Worm (Caenorhabditis elegans) whole organism, young adult: ENCODE results near the gene nas-10.

Experiments used
- B0019.2 ChIP-seq: fragments of 200-800 bp; sonication (Bioruptor generic); conservative IDR thresholded peaks from 2 replicates; pipeline ENCODE4 v1.3.6; 2022; ENCODE audit warnings: missing genetic modification reagents, missing genetic modification characterization, missing compliant biosample characterization
- C06A6.2 ChIP-seq: fragments of 200-800 bp; sonication (Bioruptor generic); conservative IDR thresholded peaks from 2 replicates; pipeline ENCODE4 v1.3.6; 2022; ENCODE audit warnings: missing genetic modification characterization, missing compliant biosample characterization
- C17E4.6 ChIP-seq: fragments of 200-800 bp; sonication (Bioruptor generic); IDR thresholded peaks from 2 replicates; pipeline ENCODE4 v1.3.6; 2022; ENCODE audit warnings: missing genetic modification reagents, missing genetic modification characterization, missing compliant biosample characterization
- F23B12.7 ChIP-seq: sonication (generic microtip); optimal IDR thresholded peaks from 2 replicates; lab custom pipeline; 2017; ENCODE audit warnings: missing genetic modification characterization, mild to moderate bottlenecking, missing compliant biosample characterization, antibody characterized with exemption, moderate library complexity; ENCODE audit not compliant: insufficient read depth
- F33H1.4 ChIP-seq: fragments of 200-800 bp; sonication (Bioruptor generic); IDR thresholded peaks from 2 replicates; pipeline ENCODE4 v1.3.6; 2022; ENCODE audit warnings: missing genetic modification reagents, missing genetic modification characterization, missing compliant biosample characterization
- F49E8.2 ChIP-seq: sonication (generic microtip); optimal IDR thresholded peaks from 3 replicates; lab custom pipeline; 2017; ENCODE audit warnings: missing genetic modification characterization, mild to moderate bottlenecking, missing compliant biosample characterization, antibody characterized with exemption, moderate library complexity; ENCODE audit not compliant: insufficient read depth
- F52B5.7 ChIP-seq: sonication (generic microtip); optimal IDR thresholded peaks from 2 replicates; lab custom pipeline; 2016; ENCODE audit warnings: mild to moderate bottlenecking, missing genetic modification characterization, missing compliant biosample characterization
- F57C9.4 ChIP-seq: sonication (generic microtip); optimal IDR thresholded peaks from 2 replicates; lab custom pipeline; 2017; ENCODE audit warnings: mild to moderate bottlenecking, missing genetic modification characterization, missing compliant biosample characterization
- K11D2.4 ChIP-seq: fragments of 200-800 bp; sonication (Bioruptor generic); IDR thresholded peaks from 2 replicates; pipeline ENCODE4 v1.3.6; 2022; ENCODE audit warnings: missing genetic modification reagents, missing genetic modification characterization, missing compliant biosample characterization
- Y56A3A.18 ChIP-seq: fragments of 200-800 bp; sonication (Bioruptor generic); IDR thresholded peaks from 2 replicates; pipeline ENCODE4 v1.3.6; 2022; ENCODE audit warnings: missing genetic modification reagents, missing genetic modification characterization, missing compliant biosample characterization
- Y79H2A.3 ChIP-seq: fragments of 200-800 bp; sonication (Bioruptor generic); conservative IDR thresholded peaks from 2 replicates; pipeline ENCODE4 v1.3.6; 2022; ENCODE audit warnings: missing genetic modification reagents, missing genetic modification characterization, missing compliant biosample characterization
- Y95B8A.8 ChIP-seq: fragments of 200-800 bp; sonication (Bioruptor generic); IDR thresholded peaks from 2 replicates; pipeline ENCODE4 v1.3.6; 2022; ENCODE audit warnings: missing genetic modification reagents, missing genetic modification characterization, missing compliant biosample characterization
- ama-1 ChIP-seq, 3 experiments: fragments of 150-350 bp in 1 of 3; sonication (generic microtip) in 2 of 3; optimal IDR thresholded peaks; 2 replicates each; lab custom pipeline; 2014 to 2018; ENCODE audit warnings: missing biosample characterization in 2 of 3, missing genetic modification characterization in 2 of 3, missing genetic modification reagents in 2 of 3
- aptf-2 ChIP-seq: fragments of 200-800 bp; sonication (Bioruptor generic); conservative IDR thresholded peaks from 2 replicates; pipeline ENCODE4 v1.3.6; 2022; ENCODE audit warnings: missing genetic modification reagents, missing genetic modification characterization, missing compliant biosample characterization
- atf-7 ChIP-seq: sonication (generic microtip); optimal IDR thresholded peaks from 2 replicates; lab custom pipeline; 2017; ENCODE audit warnings: mild to moderate bottlenecking, missing genetic modification characterization, missing compliant biosample characterization
- attf-3 ChIP-seq: fragments of 200-800 bp; sonication (Bioruptor generic); conservative IDR thresholded peaks from 2 replicates; pipeline ENCODE4 v1.3.6; 2022; ENCODE audit warnings: missing genetic modification reagents, missing genetic modification characterization, missing compliant biosample characterization
- ccch-3 ChIP-seq: fragments of 200-800 bp; sonication (Bioruptor generic); optimal IDR thresholded peaks from 2 replicates; lab custom pipeline; 2018; ENCODE audit warnings: mild to moderate bottlenecking, missing genetic modification characterization, missing compliant biosample characterization
- ceh-27 ChIP-seq: fragments of 200-800 bp; sonication (Bioruptor generic); optimal IDR thresholded peaks from 2 replicates; lab custom pipeline; 2018; ENCODE audit warnings: mild to moderate bottlenecking, missing genetic modification characterization, moderate library complexity, missing compliant biosample characterization
- ceh-79 ChIP-seq: sonication (generic microtip); optimal IDR thresholded peaks from 2 replicates; lab custom pipeline; 2017; ENCODE audit warnings: mild to moderate bottlenecking, missing genetic modification characterization, missing compliant biosample characterization
- dpl-1 ChIP-seq: fragments of 150-350 bp; optimal IDR thresholded peaks from 2 replicates; lab custom pipeline; 2014; ENCODE audit warnings: missing biosample characterization, missing genetic modification reagents, missing genetic modification characterization
- egrh-3 ChIP-seq: fragments of 200-800 bp; sonication (Bioruptor generic); IDR thresholded peaks from 2 replicates; pipeline ENCODE4 v1.3.6; 2022; ENCODE audit warnings: missing genetic modification reagents, missing genetic modification characterization, missing compliant biosample characterization
- him-1 ChIP-seq: sonication (generic microtip); optimal IDR thresholded peaks from 2 replicates; lab custom pipeline; 2016; ENCODE audit warnings: missing genotype, missing genetic modification reagents, missing genetic modification characterization, missing compliant biosample characterization
- lsl-1 ChIP-seq: fragments of 200-800 bp; sonication (Bioruptor generic); optimal IDR thresholded peaks from 2 replicates; lab custom pipeline; 2018; ENCODE audit warnings: mild to moderate bottlenecking, missing genetic modification characterization, moderate library complexity, missing compliant biosample characterization
- lsy-27 ChIP-seq: sonication (generic microtip); optimal IDR thresholded peaks from 2 replicates; lab custom pipeline; 2017; ENCODE audit warnings: missing genetic modification characterization, mild to moderate bottlenecking, missing compliant biosample characterization, antibody characterized with exemption, missing genotype, borderline replicate concordance; ENCODE audit not compliant: insufficient read depth
- madf-3 ChIP-seq: fragments of 200-800 bp; sonication (Bioruptor generic); IDR thresholded peaks from 2 replicates; pipeline ENCODE4 v1.3.6; 2022; ENCODE audit warnings: missing genetic modification reagents, missing genetic modification characterization, missing compliant biosample characterization
- madf-6 ChIP-seq: fragments of 200-800 bp; sonication (Bioruptor generic); IDR thresholded peaks from 2 replicates; pipeline ENCODE4 v1.3.6; 2022; ENCODE audit warnings: missing genetic modification reagents, missing genetic modification characterization, missing compliant biosample characterization
- madf-8 ChIP-seq: fragments of 200-800 bp; sonication (Bioruptor generic); conservative IDR thresholded peaks from 2 replicates; pipeline ENCODE4 v1.3.6; 2022; ENCODE audit warnings: missing genetic modification reagents, missing genetic modification characterization, missing compliant biosample characterization
- mel-28 ChIP-seq: sonication (generic microtip); optimal IDR thresholded peaks from 2 replicates; lab custom pipeline; 2016; ENCODE audit warnings: borderline replicate concordance, mild to moderate bottlenecking, missing genetic modification characterization, missing compliant biosample characterization
- mxl-1 ChIP-seq: sonication (generic microtip); optimal IDR thresholded peaks from 2 replicates; lab custom pipeline; 2016; ENCODE audit warnings: missing genetic modification characterization, missing compliant biosample characterization
- nfya-1 ChIP-seq: sonication (generic microtip); optimal IDR thresholded peaks from 2 replicates; lab custom pipeline; 2017; ENCODE audit warnings: antibody characterized with exemption, missing compliant biosample characterization, missing genetic modification characterization, borderline replicate concordance; ENCODE audit not compliant: insufficient read depth
- nfyb-1 ChIP-seq: fragments of 200-800 bp; sonication (Bioruptor generic); IDR thresholded peaks from 2 replicates; pipeline ENCODE4 v1.3.6; 2022; ENCODE audit warnings: missing genetic modification reagents, missing genetic modification characterization, missing compliant biosample characterization
- nhr-27 ChIP-seq: fragments of 200-800 bp; sonication (Bioruptor generic); optimal IDR thresholded peaks from 2 replicates; lab custom pipeline; 2018; ENCODE audit warnings: mild to moderate bottlenecking, missing genetic modification characterization, moderate library complexity, missing compliant biosample characterization
- nhr-90 ChIP-seq: sonication (generic microtip); optimal IDR thresholded peaks from 2 replicates; lab custom pipeline; 2016; ENCODE audit warnings: missing genotype, mild to moderate bottlenecking, missing genetic modification characterization, missing compliant biosample characterization
- sdz-38 ChIP-seq: sonication (generic microtip); optimal IDR thresholded peaks from 2 replicates; lab custom pipeline; 2016; ENCODE audit warnings: missing genotype, missing genetic modification characterization, missing compliant biosample characterization
- snpc-1.1 ChIP-seq: sonication (generic microtip); optimal IDR thresholded peaks from 2 replicates; lab custom pipeline; 2017; ENCODE audit warnings: missing genetic modification characterization, mild to moderate bottlenecking, missing compliant biosample characterization, antibody characterized with exemption, moderate library complexity, missing genotype, missing genetic modification reagents; ENCODE audit not compliant: insufficient read depth
- snpc-1.3 ChIP-seq: sonication (generic microtip); optimal IDR thresholded peaks from 2 replicates; lab custom pipeline; 2017; ENCODE audit warnings: missing genetic modification characterization, mild to moderate bottlenecking, missing compliant biosample characterization, antibody characterized with exemption, moderate library complexity, missing genotype, missing genetic modification reagents; ENCODE audit not compliant: insufficient read depth
- somi-1 ChIP-seq: fragments of 200-800 bp; sonication (Bioruptor generic); optimal IDR thresholded peaks from 2 replicates; lab custom pipeline; 2018; ENCODE audit warnings: mild to moderate bottlenecking, missing genetic modification characterization, missing compliant biosample characterization
- tbp1 ChIP-seq: fragments of 200-800 bp; sonication (Bioruptor generic); optimal IDR thresholded peaks from 2 replicates; lab custom pipeline; 2018; ENCODE audit warnings: mild to moderate bottlenecking, missing genetic modification characterization, missing compliant biosample characterization
- ztf-25 ChIP-seq: fragments of 200-800 bp; sonication (Bioruptor generic); IDR thresholded peaks from 2 replicates; pipeline ENCODE4 v1.3.6; 2022; ENCODE audit warnings: missing genetic modification reagents, missing genetic modification characterization, missing compliant biosample characterization
- ztf-26 ChIP-seq: sonication (generic microtip); optimal IDR thresholded peaks from 2 replicates; lab custom pipeline; 2017; ENCODE audit warnings: missing genetic modification characterization, missing compliant biosample characterization
- ztf-28 ChIP-seq: fragments of 200-800 bp; sonication (Bioruptor generic); IDR thresholded peaks from 2 replicates; pipeline ENCODE4 v1.3.6; 2022; ENCODE audit warnings: missing genetic modification reagents, missing genetic modification characterization, missing compliant biosample characterization
- ztf-3 ChIP-seq: fragments of 200-800 bp; sonication (Bioruptor generic); optimal IDR thresholded peaks from 2 replicates; lab custom pipeline; 2018; ENCODE audit warnings: mild to moderate bottlenecking, missing genetic modification characterization, missing compliant biosample characterization
- ztf-6 ChIP-seq: fragments of 200-800 bp; sonication (Bioruptor generic); IDR thresholded peaks from 2 replicates; pipeline ENCODE4 v1.3.6; 2022; ENCODE audit warnings: missing genetic modification reagents, missing genetic modification characterization, missing compliant biosample characterization

Gene nas-10

DNA sequence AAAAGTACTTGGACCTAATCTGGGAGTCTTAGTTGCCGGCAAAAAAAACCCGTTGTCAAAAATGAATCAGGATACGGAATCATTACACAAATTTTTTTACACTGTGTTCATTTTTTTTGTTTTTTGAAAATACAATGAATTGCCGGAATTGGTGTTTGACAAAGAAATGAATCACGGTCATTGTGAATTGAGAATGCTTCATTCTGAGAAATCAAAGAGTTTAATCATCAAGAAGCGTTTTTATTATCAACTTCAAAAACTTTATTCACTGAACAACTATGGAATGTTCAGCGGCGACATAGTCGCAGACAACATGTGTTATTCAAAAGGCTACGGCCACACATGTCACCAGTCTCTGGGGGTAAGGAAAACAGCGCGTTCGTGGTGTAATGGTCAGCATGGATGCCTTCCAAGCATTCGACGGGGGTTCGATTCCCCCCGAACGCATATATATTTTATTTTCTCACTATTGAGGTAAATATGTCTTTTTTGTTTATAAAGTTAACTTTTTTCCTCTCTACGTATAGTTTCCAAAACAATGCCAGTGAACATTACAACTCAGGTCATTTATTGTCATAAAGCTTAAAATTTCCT lies at the start of gene nas-10 (continued):
- peak; percentile 26 for TF ChIP-seq lsy-27
- TF ChIP-seq ccch-3 (GFP tag; lab: Kevin White, UChicago): peak; percentile 35
- peak; percentile 59 for TF ChIP-seq nhr-27 (tag; lab: Kevin White, UChicago)
- peak; percentile 37 for TF ChIP-seq ztf-26 (tag; lab: Kevin White, UChicago)
- TF ChIP-seq C06A6.2 (GFP tag; lab: Robert Waterston, UW): no peak
- peak; percentile 9 for TF ChIP-seq somi-1
- TF ChIP-seq aptf-2 (GFP tag; lab: Robert Waterston, UW): 0 out of 2 replicates have a peak, but pooled peaks have one; percentile 25
- 0 out of 2 replicates have a peak, but pooled peaks have one; percentile 59 for TF ChIP-seq ztf-28 (GFP tag; lab: Robert Waterston, UW)
- TF ChIP-seq ztf-25 (GFP tag; lab: Robert Waterston, UW): peak; percentile 78; the same call in 1 of the 2 replicates
- TF ChIP-seq tbp1 (GFP tag; lab: Kevin White, UChicago): peak; percentile 99
- no peak for TF ChIP-seq ztf-3 (GFP tag; lab: Kevin White, UChicago)
- peak; percentile 68 for TF ChIP-seq mxl-1 (tag; lab: Kevin White, UChicago)
- no peak for TF ChIP-seq Y95B8A.8 (GFP tag; lab: Robert Waterston, UW)
- no peak for TF ChIP-seq dpl-1
- no peak for TF ChIP-seq egrh-3 (GFP tag; lab: Robert Waterston, UW)
- TF ChIP-seq Y79H2A.3 (GFP tag; lab: Robert Waterston, UW): no peak
- TF ChIP-seq snpc-1.3: no peak
- TF ChIP-seq atf-7 (tag; lab: Kevin White, UChicago): peak; percentile 22
- TF ChIP-seq ztf-6: no peak
- TF ChIP-seq F57C9.4 (tag; lab: Kevin White, UChicago): peak; percentile 7
- no peak for TF ChIP-seq F49E8.2 (tag; lab: Kevin White, UChicago)
- no peak for TF ChIP-seq C17E4.6 (GFP tag; lab: Robert Waterston, UW)
- peak; percentile 58 for TF ChIP-seq snpc-1.1 (tag; lab: Kevin White, UChicago)
- no peak for TF ChIP-seq B0019.2 (GFP tag; lab: Robert Waterston, UW)
- TF ChIP-seq F33H1.4 (GFP tag; lab: Robert Waterston, UW): no peak
- peak; percentile 65 for TF ChIP-seq F52B5.7 (tag; lab: Kevin White, UChicago)
- TF ChIP-seq lsl-1 (GFP tag; lab: Kevin White, UChicago): no peak
- TF ChIP-seq mel-28: peak; percentile 40
- no peak for TF ChIP-seq madf-8 (GFP tag; lab: Robert Waterston, UW)
- TF ChIP-seq madf-6 (GFP tag; lab: Robert Waterston, UW): no peak
- TF ChIP-seq attf-3: no peak

DNA sequence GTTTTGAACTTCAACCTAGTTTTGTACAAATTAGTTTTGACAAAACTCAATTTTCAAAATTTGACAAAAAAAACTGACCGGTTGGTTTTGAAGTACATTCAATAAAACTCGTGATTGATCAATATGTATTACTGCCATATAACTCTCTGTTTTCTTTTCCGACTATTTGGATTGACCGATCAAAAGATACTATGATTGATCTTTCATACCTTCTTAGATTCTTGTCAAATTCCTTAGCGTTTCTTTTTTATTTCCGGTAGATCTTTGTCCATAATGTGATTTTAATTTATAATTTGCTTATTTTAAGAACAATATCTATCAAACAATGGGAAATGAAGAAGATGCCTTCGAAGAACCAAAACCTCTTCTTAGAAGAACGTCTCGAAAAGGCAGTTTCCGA lies 49.0 kb upstream of the nas-10 start, which contains the start of gene F58A3.3:
TSS of gene F58A3.3 (plus strand) at position 301 of the 400 bp plus-strand sequence.
- TF ChIP-seq ztf-28 (GFP tag; lab: Robert Waterston, UW) (no peak), nhr-90 (tag; lab: Kevin White, UChicago) (no peak), Y95B8A.8 (GFP tag; lab: Robert Waterston, UW) (no peak), lsy-27 (no peak), ceh-79 (tag; lab: Kevin White, UChicago) (no peak), egrh-3 (GFP tag; lab: Robert Waterston, UW) (no peak), nfya-1 (tag; lab: Kevin White, UChicago) (no peak), nfyb-1 (GFP tag; lab: Robert Waterston, UW) (no peak), Y56A3A.18 (GFP tag; lab: Robert Waterston, UW) (no peak), him-1 (tag; lab: Kevin White, UChicago) (no peak), ama-1 (optimal IDR thresholded peaks at IDR 0.05; lab: Kevin White, UChicago) (no peak), ama-1 (GFP tag; optimal IDR thresholded peaks at IDR 0.05; lab: Kevin White, UChicago) (no peak), ccch-3 (GFP tag; lab: Kevin White, UChicago) (no peak), sdz-38 (tag; lab: Kevin White, UChicago) (no peak), ztf-25 (GFP tag; lab: Robert Waterston, UW) (no peak), madf-3 (GFP tag; lab: Robert Waterston, UW) (no peak), K11D2.4 (GFP tag; lab: Robert Waterston, UW) (no peak), F23B12.7 (tag; lab: Kevin White, UChicago) (no peak), ceh-27 (GFP tag; lab: Kevin White, UChicago) (no peak)
